Fruit fly (Drosophila melanogaster) whole organism: Measurements from ENCODE around the gene wdn.

Experiments used
- CG8478 ChIP-seq: fragments of >200 bp; optimal IDR thresholded peaks from 2 replicates; lab custom pipeline; 2018; ENCODE audit warnings: inconsistent platforms
- pan ChIP-seq: fragments of >200 bp; optimal IDR thresholded peaks from 2 replicates; lab custom pipeline; 2017
- psq ChIP-seq: fragments of >200 bp; optimal IDR thresholded peaks from 2 replicates; lab custom pipeline; 2017

- no peak for TF ChIP-seq CG8478 (lab: Kevin White, UChicago)
- TF ChIP-seq psq (lab: Kevin White, UChicago), result no peak
- no peak for TF ChIP-seq pan (lab: Kevin White, UChicago)
Measured at dm6 chr3R:28841968-28842367, 30.8 kb upstream of the wdn start.
